Fruit fly (Drosophila melanogaster) S2 (cell line): ENCODE results near the gene CG9288.

Experiments used
- CG8478 ChIP-seq: fragments of >200 bp; optimal IDR thresholded peaks from 2 replicates; lab custom pipeline; 2018
- CTCF ChIP-seq, 2 experiments: fragments of >200 bp; optimal IDR thresholded peaks; 2 replicates each; lab custom pipeline; 2018

CG9288 gene

dm6 chr3R:13801184-13802056 is 22.0 kb downstream of the CG9288 start:
- TF ChIP-seq CG8478 (lab: Kevin White, UChicago): no peak
- TF ChIP-seq CTCF (optimal IDR thresholded peaks at IDR 0.05; lab: Kevin White, UChicago): no peak

dm6 chr3R:13802057-13802817 is 22.8 kb downstream of the CG9288 start:
- no peak for TF ChIP-seq CTCF (optimal IDR thresholded peaks at IDR 0.05; lab: Kevin White, UChicago)
- no peak for TF ChIP-seq CG8478 (lab: Kevin White, UChicago)

dm6 chr3R:13803185-13803887 is 23.9 kb downstream of the CG9288 start:
- TF ChIP-seq CG8478 (lab: Kevin White, UChicago) (no peak), CTCF (optimal IDR thresholded peaks at IDR 0.05; lab: Kevin White, UChicago) (no peak)

- TF ChIP-seq CTCF (optimal IDR thresholded peaks at IDR 0.05; lab: Kevin White, UChicago) (no peak), CG8478 (lab: Kevin White, UChicago) (no peak)
These were observed 24.7 kb downstream of the CG9288 start for dm6 chr3R:13803892-13804710.

dm6 chr3R:13804971-13805603 is 25.7 kb downstream of the CG9288 start:
- TF ChIP-seq CTCF (optimal IDR thresholded peaks at IDR 0.05; lab: Kevin White, UChicago): no peak

dm6 chr3R:13806032-13806709 is 26.7 kb downstream of the CG9288 start:
- TF ChIP-seq CG8478 (lab: Kevin White, UChicago) (no peak), CTCF (optimal IDR thresholded peaks at IDR 0.05; lab: Kevin White, UChicago) (no peak)

- TF ChIP-seq CG8478 (lab: Kevin White, UChicago) (no peak), CTCF (optimal IDR thresholded peaks at IDR 0.05; lab: Kevin White, UChicago) (no peak)
These were observed 27.3 kb downstream of the CG9288 start for dm6 chr3R:13806710-13807093.

- TF ChIP-seq CTCF (optimal IDR thresholded peaks at IDR 0.05; lab: Kevin White, UChicago) (no peak), CG8478 (lab: Kevin White, UChicago) (no peak)
These were observed 27.9 kb downstream of the CG9288 start for dm6 chr3R:13807330-13807729.

dm6 chr3R:13807906-13808305 is 28.5 kb downstream of the CG9288 start:
- no peak for TF ChIP-seq CTCF (optimal IDR thresholded peaks at IDR 0.05; lab: Kevin White, UChicago)
- no peak for TF ChIP-seq CG8478 (lab: Kevin White, UChicago)

- TF ChIP-seq CG8478 (lab: Kevin White, UChicago): no peak
- no peak for TF ChIP-seq CTCF (optimal IDR thresholded peaks at IDR 0.05; lab: Kevin White, UChicago)
These were observed 29.8 kb downstream of the CG9288 start for dm6 chr3R:13809261-13809660.

- TF ChIP-seq CTCF (optimal IDR thresholded peaks at IDR 0.05; lab: Kevin White, UChicago): no peak
- no peak for TF ChIP-seq CG8478 (lab: Kevin White, UChicago)
These were observed 30.9 kb downstream of the CG9288 start for dm6 chr3R:13810308-13810707.

dm6 chr3R:13811737-13812136 is 32.3 kb downstream of the CG9288 start:
- TF ChIP-seq CTCF (optimal IDR thresholded peaks at IDR 0.05; lab: Kevin White, UChicago) (no peak), CG8478 (lab: Kevin White, UChicago) (no peak)

dm6 chr3R:13812736-13813250 is 33.4 kb downstream of the CG9288 start, which contains the start of the genes tal-1A, tal-2A, tal-3A and tal-AA:
TSS of gene tal-1A (plus strand) at chr3R:13813109.
TSS of gene tal-2A (plus strand) at chr3R:13813109.
TSS of gene tal-3A (plus strand) at chr3R:13813109.
TSS of gene tal-AA (plus strand) at chr3R:13813109.
- TF ChIP-seq CTCF (optimal IDR thresholded peaks at IDR 0.05; lab: Kevin White, UChicago): no peak
- no peak for TF ChIP-seq CG8478 (lab: Kevin White, UChicago)
